Worm (Caenorhabditis elegans) whole organism, L1 larva: ENCODE results near the gene bigr-1.

ENCODE experiments used
- C16A3.4 ChIP-seq: fragments of 150-350 bp; optimal IDR thresholded peaks from 2 replicates; lab custom pipeline; 2014; ENCODE audit warnings: missing biosample characterization, missing genetic modification characterization
- C34B4.2 ChIP-seq: sonication (generic microtip); optimal IDR thresholded peaks from 2 replicates; lab custom pipeline; 2017; ENCODE audit warnings: mild to moderate bottlenecking, missing genetic modification characterization, missing compliant biosample characterization
- F16B12.6 ChIP-seq: fragments of 150-350 bp; optimal IDR thresholded peaks from 2 replicates; lab custom pipeline; 2014; ENCODE audit warnings: missing biosample characterization, missing genetic modification characterization
- Y116A8C.19 ChIP-seq: sonication (generic microtip); optimal IDR thresholded peaks from 2 replicates; lab custom pipeline; 2016; ENCODE audit warnings: missing compliant biosample characterization, missing genetic modification characterization, borderline replicate concordance
- alr-1 ChIP-seq: fragments of 200-800 bp; sonication (Bioruptor generic); optimal IDR thresholded peaks from 2 replicates; lab custom pipeline; 2018; ENCODE audit warnings: borderline replicate concordance, mild to moderate bottlenecking, missing genetic modification characterization, missing compliant biosample characterization
- aly-2 ChIP-seq: fragments of 150-350 bp; optimal IDR thresholded peaks from 2 replicates; lab custom pipeline; 2014; ENCODE audit warnings: missing biosample characterization, missing genetic modification characterization
- ama-1 ChIP-seq: fragments of 150-350 bp; optimal IDR thresholded peaks from 2 replicates; lab custom pipeline; 2014
- blmp-1 ChIP-seq: fragments of 150-350 bp; optimal IDR thresholded peaks from 2 replicates; lab custom pipeline; 2014; ENCODE audit warnings: missing biosample characterization, missing genetic modification characterization
- ceh-63 ChIP-seq: fragments of 200-800 bp; sonication (Bioruptor generic); optimal IDR thresholded peaks from 2 replicates; lab custom pipeline; 2018; ENCODE audit warnings: mild to moderate bottlenecking, missing genetic modification characterization, missing compliant biosample characterization
- ceh-82 ChIP-seq, 3 experiments: fragments of 150-350 bp in 1 of 3; sonication (generic microtip) in 2 of 3; optimal IDR thresholded peaks; 2 replicates each; lab custom pipeline; 2014 to 2017; ENCODE audit warnings: missing biosample characterization in 3 of 3, missing genetic modification characterization in 3 of 3
- ceh-88 ChIP-seq: fragments of 200-800 bp; sonication (Bioruptor generic); IDR thresholded peaks from 2 replicates; pipeline ENCODE4 v1.3.6; 2022; ENCODE audit warnings: missing genetic modification characterization, missing compliant biosample characterization
- ceh-90 ChIP-seq: sonication (generic microtip); optimal IDR thresholded peaks from 2 replicates; lab custom pipeline; 2016; ENCODE audit warnings: missing genetic modification characterization, missing compliant biosample characterization
- dpl-1 ChIP-seq, 3 experiments: fragments of 150-350 bp in 2 of 3; sonication (generic microtip) in 1 of 3; optimal IDR thresholded peaks; 2 replicates each; lab custom pipeline; 2014 to 2017; ENCODE audit warnings: missing biosample characterization in 3 of 3, missing genetic modification characterization in 3 of 3, missing genetic modification reagents in 3 of 3
- efl-1 ChIP-seq, 4 experiments: fragments of 150-350 bp; optimal IDR thresholded peaks in 3 of 4; peaks in 1 of 4; 1 replicate in 1 of 4; 2 replicates in 3 of 4; lab custom pipeline; 2014; ENCODE audit warnings: missing biosample characterization in 2 of 4, missing genetic modification characterization in 2 of 4, missing genetic modification reagents in 2 of 4
- egl-13 ChIP-seq: sonication (generic microtip); optimal IDR thresholded peaks from 2 replicates; lab custom pipeline; 2016; ENCODE audit warnings: missing genotype, missing genetic modification reagents, missing genetic modification characterization, missing compliant biosample characterization
- egl-27 ChIP-seq, 2 experiments: fragments of 150-350 bp in 1 of 2; sonication (generic microtip); optimal IDR thresholded peaks; 3 replicates each; lab custom pipeline; 2017 to 2018; ENCODE audit warnings: missing biosample characterization in 2 of 2, missing genetic modification characterization in 2 of 2, missing genetic modification reagents in 2 of 2
- elt-2 ChIP-seq: sonication (generic microtip); optimal IDR thresholded peaks from 2 replicates; lab custom pipeline; 2016; ENCODE audit warnings: missing genetic modification characterization, mild to moderate bottlenecking, inconsistent platforms, missing compliant biosample characterization, missing genetic modification reagents
- elt-3 ChIP-seq, 6 experiments: fragments of 150-350 bp in 1 of 6; sonication (generic microtip); optimal IDR thresholded peaks; 2 replicates each; lab custom pipeline; 2017 to 2018; ENCODE audit warnings: missing biosample characterization in 6 of 6, missing genetic modification characterization in 6 of 6, inconsistent platforms in 1 of 6
- ets-5 ChIP-seq: fragments of 200-800 bp; sonication (Bioruptor generic); IDR thresholded peaks from 2 replicates; pipeline ENCODE4 v1.3.6; 2022; ENCODE audit warnings: missing genetic modification characterization, missing compliant biosample characterization
- fkh-4 ChIP-seq: sonication (generic microtip); optimal IDR thresholded peaks from 2 replicates; lab custom pipeline; 2016; ENCODE audit warnings: missing compliant biosample characterization, missing genetic modification characterization, borderline replicate concordance
- fkh-8 ChIP-seq: sonication (generic microtip); optimal IDR thresholded peaks from 2 replicates; lab custom pipeline; 2016; ENCODE audit warnings: mild to moderate bottlenecking, missing genetic modification characterization, missing compliant biosample characterization
- grh-1 ChIP-seq: fragments of 200-800 bp; sonication (Bioruptor generic); IDR thresholded peaks from 2 replicates; pipeline ENCODE4 v1.3.6; 2022; ENCODE audit warnings: missing genetic modification reagents, missing genetic modification characterization, missing compliant biosample characterization
- hlh-4 ChIP-seq: sonication (generic microtip); optimal IDR thresholded peaks from 2 replicates; lab custom pipeline; 2016; ENCODE audit warnings: mild to moderate bottlenecking, missing genetic modification characterization, missing compliant biosample characterization
- irx-1 ChIP-seq: sonication (generic microtip); optimal IDR thresholded peaks from 2 replicates; lab custom pipeline; 2016; ENCODE audit warnings: missing genetic modification characterization, missing compliant biosample characterization
- isw-1 ChIP-seq: fragments of 200-800 bp; sonication (Bioruptor generic); IDR thresholded peaks from 2 replicates; pipeline ENCODE4 v1.3.6; 2022; ENCODE audit warnings: missing genetic modification characterization, missing compliant biosample characterization
- jun-1 ChIP-seq: fragments of 150-350 bp; optimal IDR thresholded peaks from 2 replicates; lab custom pipeline; 2014; ENCODE audit warnings: missing biosample characterization, missing genetic modification reagents, missing genetic modification characterization
- lin-13 ChIP-seq: fragments of 150-350 bp; optimal IDR thresholded peaks from 2 replicates; lab custom pipeline; 2014; ENCODE audit warnings: missing biosample characterization, missing genetic modification reagents, missing genetic modification characterization
- lin-15B ChIP-seq: fragments of 150-350 bp; sonication (generic microtip); optimal IDR thresholded peaks from 3 replicates; lab custom pipeline; 2014; ENCODE audit warnings: missing biosample characterization, missing genetic modification characterization
- lin-35 ChIP-seq, 2 experiments: fragments of 150-350 bp; optimal IDR thresholded peaks; 2 replicates each; lab custom pipeline; 2014; ENCODE audit warnings: missing biosample characterization in 2 of 2, missing genetic modification characterization in 2 of 2, missing genetic modification reagents in 2 of 2
- lin-39 ChIP-seq: fragments of 150-350 bp; optimal IDR thresholded peaks from 2 replicates; lab custom pipeline; 2014; ENCODE audit warnings: missing biosample characterization, missing genetic modification reagents, missing genetic modification characterization
- lir-3 ChIP-seq: sonication (generic microtip); optimal IDR thresholded peaks from 2 replicates; lab custom pipeline; 2016; ENCODE audit warnings: mild to moderate bottlenecking, missing genetic modification characterization, moderate library complexity, missing compliant biosample characterization; ENCODE audit not compliant: poor library complexity
- lsy-2 ChIP-seq, 2 experiments: fragments of 150-350 bp; optimal IDR thresholded peaks; 2 replicates each; lab custom pipeline; 2014; ENCODE audit warnings: missing biosample characterization in 2 of 2, missing genetic modification characterization in 2 of 2
- mdl-1 ChIP-seq, 2 experiments: fragments of 150-350 bp; optimal IDR thresholded peaks; 2 replicates each; lab custom pipeline; 2014 to 2017; ENCODE audit warnings: missing biosample characterization in 2 of 2, missing genetic modification characterization in 2 of 2, inconsistent platforms in 1 of 2
- mep-1 ChIP-seq: fragments of 150-350 bp; optimal IDR thresholded peaks from 2 replicates; lab custom pipeline; 2014; ENCODE audit warnings: missing biosample characterization, missing genetic modification characterization
- nhr-12 ChIP-seq: sonication (generic microtip); optimal IDR thresholded peaks from 2 replicates; lab custom pipeline; 2017; ENCODE audit warnings: missing biosample characterization, missing genetic modification characterization
- nhr-20 ChIP-seq: sonication (generic microtip); optimal IDR thresholded peaks from 2 replicates; lab custom pipeline; 2016; ENCODE audit warnings: mild to moderate bottlenecking, missing genetic modification characterization, missing compliant biosample characterization
- nhr-71 ChIP-seq: sonication (generic microtip); optimal IDR thresholded peaks from 2 replicates; lab custom pipeline; 2016; ENCODE audit warnings: mild to moderate bottlenecking, missing genetic modification characterization, moderate library complexity, missing compliant biosample characterization
- nhr-76 ChIP-seq: sonication (generic microtip); optimal IDR thresholded peaks from 2 replicates; lab custom pipeline; 2017; ENCODE audit warnings: missing biosample characterization, missing genetic modification characterization
- nhr-84 ChIP-seq: sonication (generic microtip); optimal IDR thresholded peaks from 2 replicates; lab custom pipeline; 2017; ENCODE audit warnings: missing biosample characterization, missing genetic modification characterization
- nhr-85 ChIP-seq: sonication (generic microtip); peaks from one replicate; lab custom pipeline; 2016; ENCODE audit warnings: missing genetic modification characterization, inconsistent platforms, missing compliant biosample characterization
- nhr-90 ChIP-seq: sonication (generic microtip); optimal IDR thresholded peaks from 2 replicates; lab custom pipeline; 2016; ENCODE audit warnings: mild to moderate bottlenecking, missing genetic modification characterization, missing compliant biosample characterization; ENCODE audit not compliant: poor library complexity
- pqm-1 ChIP-seq: sonication (generic microtip); optimal IDR thresholded peaks from 3 replicates; lab custom pipeline; 2017; ENCODE audit warnings: missing biosample characterization, missing genetic modification characterization
- rnt-1 ChIP-seq: sonication (generic microtip); optimal IDR thresholded peaks from 2 replicates; lab custom pipeline; 2016; ENCODE audit warnings: mild to moderate bottlenecking, missing genetic modification characterization, moderate library complexity, missing compliant biosample characterization
- snpc-4 ChIP-seq: fragments of 150-350 bp; optimal IDR thresholded peaks from 2 replicates; lab custom pipeline; 2014; ENCODE audit warnings: missing biosample characterization, missing genetic modification characterization
- snu-23 ChIP-seq: sonication (generic microtip); optimal IDR thresholded peaks from 2 replicates; lab custom pipeline; 2016; ENCODE audit warnings: missing genetic modification characterization, missing compliant biosample characterization
- sox-4 ChIP-seq: sonication (generic microtip); optimal IDR thresholded peaks from 2 replicates; lab custom pipeline; 2016; ENCODE audit warnings: missing genetic modification characterization, missing compliant biosample characterization
- sptf-1 ChIP-seq: fragments of 150-350 bp; optimal IDR thresholded peaks from 2 replicates; lab custom pipeline; 2014; ENCODE audit warnings: missing biosample characterization, missing genetic modification characterization
- tbx-2 ChIP-seq: sonication (generic microtip); optimal IDR thresholded peaks from 2 replicates; lab custom pipeline; 2016; ENCODE audit warnings: missing genetic modification characterization, missing compliant biosample characterization
- tlp-1 ChIP-seq: fragments of 150-350 bp; optimal IDR thresholded peaks from 2 replicates; lab custom pipeline; 2014; ENCODE audit warnings: missing biosample characterization, missing genetic modification characterization
- unc-30 ChIP-seq: sonication (generic microtip); optimal IDR thresholded peaks from 2 replicates; lab custom pipeline; 2017; ENCODE audit warnings: missing biosample characterization, missing genetic modification characterization
- unc-98 ChIP-seq: fragments of 200-800 bp; sonication (Bioruptor generic); IDR thresholded peaks from 2 replicates; pipeline ENCODE4 v1.3.6; 2022; ENCODE audit warnings: missing genetic modification characterization, missing compliant biosample characterization
- zag-1 ChIP-seq: fragments of 150-350 bp; optimal IDR thresholded peaks from 2 replicates; lab custom pipeline; 2014; ENCODE audit warnings: missing biosample characterization, missing genetic modification characterization
- ztf-11 ChIP-seq, 2 experiments: sonication (generic microtip); optimal IDR thresholded peaks; 2 replicates each; lab custom pipeline; 2016 to 2017; ENCODE audit warnings: missing genetic modification characterization in 2 of 2, missing biosample characterization in 1 of 2, missing compliant biosample characterization in 1 of 2

bigr-1 gene

DNA sequence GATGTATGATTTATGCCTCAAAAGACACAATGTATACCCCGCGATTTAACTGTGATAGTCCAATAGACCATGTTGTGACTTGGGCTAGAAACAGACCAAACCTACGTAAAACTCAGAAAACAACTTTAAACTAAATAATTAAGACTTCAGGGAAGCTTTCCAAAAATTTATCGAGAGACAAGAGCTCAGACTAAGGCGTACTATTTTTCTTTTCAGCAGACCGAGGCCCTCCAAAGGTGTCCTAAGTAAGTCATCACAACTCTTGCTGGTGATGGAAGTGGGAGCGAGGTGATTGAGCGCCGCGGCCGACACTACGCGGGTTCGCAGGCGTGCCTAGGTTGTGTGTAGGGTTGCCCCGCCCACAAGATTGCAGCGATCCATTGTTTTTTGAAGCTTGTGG is 14.4 kb upstream of the bigr-1 start:
- peak; percentile 95 for TF ChIP-seq nhr-85
- TF ChIP-seq tbx-2 (tag; lab: Kevin White, UChicago): peak; percentile 60
- TF ChIP-seq nhr-76: no peak
- TF ChIP-seq ceh-90 (tag; lab: Kevin White, UChicago): no peak
- TF ChIP-seq fkh-8 (tag; lab: Kevin White, UChicago): peak; percentile 14
- no peak for TF ChIP-seq hlh-4 (tag; lab: Kevin White, UChicago)
- TF ChIP-seq lir-3: no peak
- TF ChIP-seq ceh-88 (GFP tag; lab: Robert Waterston, UW): peak; percentile 42
- TF ChIP-seq lin-35 (GFP tag; optimal IDR thresholded peaks at IDR 0.05; lab: Kevin White, UChicago): peak; percentile 34 to 59
- TF ChIP-seq efl-1 (optimal IDR thresholded peaks at IDR 0.05; lab: Kevin White, UChicago): peak; percentile 29 to 68
- TF ChIP-seq efl-1 (GFP tag; optimal IDR thresholded peaks at IDR 0.05 in 1 of 2; lab: Kevin White, UChicago): peak; percentile 10 to 96
- peak; percentile 22 to 38 (median 31) for TF ChIP-seq dpl-1 (GFP tag; optimal IDR thresholded peaks at IDR 0.05; lab: Kevin White, UChicago)
- TF ChIP-seq ceh-82 (tag; optimal IDR thresholded peaks at IDR 0.05; lab: Kevin White, UChicago): peak; percentile 34 to 69 (median 54)
- TF ChIP-seq sptf-1 (tag; lab: Kevin White, UChicago): no peak
- TF ChIP-seq elt-3 (tag; optimal IDR thresholded peaks at IDR 0.05; lab: Kevin White, UChicago): peak in 1 of 6 experiments; percentile 42
- TF ChIP-seq alr-1 (tag; lab: Kevin White, UChicago): no peak
- no peak for TF ChIP-seq lin-15B
- TF ChIP-seq rnt-1: peak; percentile 93
- no peak for TF ChIP-seq nhr-12
- TF ChIP-seq snpc-4 (tag; lab: Kevin White, UChicago): peak; percentile 99
- no peak for TF ChIP-seq pqm-1 (tag; lab: Kevin White, UChicago)
- TF ChIP-seq lin-13 (GFP tag; lab: Kevin White, UChicago): no peak
- TF ChIP-seq nhr-20 (tag; lab: Kevin White, UChicago): peak; percentile 82
- TF ChIP-seq lsy-2 (tag; optimal IDR thresholded peaks at IDR 0.05; lab: Kevin White, UChicago): peak; percentile 31 to 67
- peak; percentile 40 for TF ChIP-seq lin-39 (tag; lab: Kevin White, UChicago)
- TF ChIP-seq ama-1 (lab: Kevin White, UChicago): peak; percentile 89
- TF ChIP-seq jun-1 (tag; lab: Kevin White, UChicago): peak; percentile 7
- TF ChIP-seq nhr-90 (tag; lab: Kevin White, UChicago): peak; percentile 92
- peak; percentile 58 for TF ChIP-seq aly-2 (tag; lab: Kevin White, UChicago)
- peak; percentile 77 for TF ChIP-seq grh-1 (GFP tag; lab: Robert Waterston, UW)
- peak; percentile 47; the same call in 1 of the 2 replicates for TF ChIP-seq unc-98 (GFP tag; lab: Robert Waterston, UW)
- peak; percentile 84 for TF ChIP-seq snu-23 (GFP tag; lab: Kevin White, UChicago)
- TF ChIP-seq F16B12.6 (tag; lab: Kevin White, UChicago): no peak
- peak; percentile 50 for TF ChIP-seq egl-13
- no peak for TF ChIP-seq blmp-1 (tag; lab: Kevin White, UChicago)
- TF ChIP-seq ztf-11 (tag; optimal IDR thresholded peaks at IDR 0.05; lab: Kevin White, UChicago): peak in 1 of 2 experiments; percentile 50
- peak; percentile 43 for TF ChIP-seq irx-1 (tag; lab: Kevin White, UChicago)
- no peak for TF ChIP-seq ceh-63 (GFP tag; lab: Kevin White, UChicago)
- TF ChIP-seq fkh-4 (tag; lab: Kevin White, UChicago): no peak
- TF ChIP-seq nhr-84 (tag; lab: Kevin White, UChicago): no peak
- TF ChIP-seq C16A3.4 (tag; lab: Kevin White, UChicago): peak; percentile 26
- TF ChIP-seq egl-27 (tag; optimal IDR thresholded peaks at IDR 0.05; lab: Kevin White, UChicago): peak in 1 of 2 experiments; percentile 9
- TF ChIP-seq sox-4: no peak
- no peak for TF ChIP-seq ets-5 (GFP tag; lab: Robert Waterston, UW)
- TF ChIP-seq nhr-71 (tag; lab: Kevin White, UChicago): peak; percentile 91
- no peak for TF ChIP-seq C34B4.2 (tag; lab: Kevin White, UChicago)
- TF ChIP-seq unc-30: no peak
- TF ChIP-seq isw-1 (GFP tag; lab: Robert Waterston, UW): no peak
- TF ChIP-seq mep-1 (tag; lab: Kevin White, UChicago): peak; percentile 18
- TF ChIP-seq Y116A8C.19 (tag; lab: Kevin White, UChicago): no peak
- no peak for TF ChIP-seq zag-1 (tag; lab: Kevin White, UChicago)
- TF ChIP-seq mdl-1 (tag; optimal IDR thresholded peaks at IDR 0.05; lab: Kevin White, UChicago): peak in 1 of 2 experiments; percentile 8
- no peak for TF ChIP-seq tlp-1 (tag; lab: Kevin White, UChicago)
- peak; percentile 54 for TF ChIP-seq elt-2 (tag; lab: Kevin White, UChicago)
